Fruit fly (Drosophila melanogaster) whole organism, embryonic: ENCODE data around the gene CG15337.
A peak's percentile ranks its signal among the peaks of the same experiment; 100 is the strongest.

Experiments used
- B-H2 ChIP-seq: fragments of 200-800 bp; sonication (Bioruptor generic); optimal IDR thresholded peaks from 2 replicates; lab custom pipeline; 2018; ENCODE audit warnings: missing biosample characterization, mild to moderate bottlenecking, missing genetic modification characterization
- Bdp1 ChIP-seq: fragments of 200-800 bp; sonication (Bioruptor generic); optimal IDR thresholded peaks from 3 replicates; lab custom pipeline; 2016; ENCODE audit warnings: missing biosample characterization, missing genetic modification characterization
- Bgb ChIP-seq: fragments of 200-800 bp; sonication (Bioruptor generic); IDR thresholded peaks from 2 replicates; pipeline ENCODE4 v1.3.6; 2022; ENCODE audit warnings: missing biosample characterization, missing genetic modification characterization; ENCODE audit not compliant: partially characterized antibody
- CG10543 ChIP-seq: fragments of 200-800 bp; sonication (Bioruptor generic); optimal IDR thresholded peaks from 3 replicates; lab custom pipeline; 2017; ENCODE audit warnings: missing biosample characterization, mild to moderate bottlenecking, missing genetic modification characterization, moderate library complexity
- CG10565 ChIP-seq: fragments of 200-800 bp; sonication (Bioruptor generic); optimal IDR thresholded peaks from 3 replicates; lab custom pipeline; 2016; ENCODE audit warnings: missing biosample characterization, mild to moderate bottlenecking, missing genetic modification characterization
- CG11456 ChIP-seq: fragments of 200-800 bp; sonication (Bioruptor generic); IDR thresholded peaks from 3 replicates; pipeline ENCODE4 v1.3.6; 2022; ENCODE audit warnings: missing biosample characterization, missing genetic modification characterization
- CG11504 ChIP-seq: fragments of 200-800 bp; sonication (Bioruptor generic); optimal IDR thresholded peaks from 3 replicates; lab custom pipeline; 2019; ENCODE audit warnings: missing biosample characterization, mild to moderate bottlenecking, missing genetic modification characterization, moderate library complexity
- CG11723 ChIP-seq: fragments of 200-800 bp; sonication (Bioruptor generic); optimal IDR thresholded peaks from 2 replicates; lab custom pipeline; 2017; ENCODE audit warnings: missing biosample characterization, mild to moderate bottlenecking, missing genetic modification characterization
- CG12299 ChIP-seq: fragments of 200-800 bp; sonication (Bioruptor generic); optimal IDR thresholded peaks from 2 replicates; lab custom pipeline; 2018; ENCODE audit warnings: missing biosample characterization, mild to moderate bottlenecking, missing genetic modification characterization
- CG13424 ChIP-seq: fragments of 200-800 bp; sonication (Bioruptor generic); optimal IDR thresholded peaks from 2 replicates; lab custom pipeline; 2019; ENCODE audit warnings: missing biosample characterization, mild to moderate bottlenecking, missing genetic modification characterization, moderate library complexity
- CG13894 ChIP-seq: fragments of 200-800 bp; sonication (Bioruptor generic); optimal IDR thresholded peaks from 3 replicates; lab custom pipeline; 2018; ENCODE audit warnings: missing biosample characterization, mild to moderate bottlenecking, missing genetic modification characterization, moderate library complexity
- CG14014 ChIP-seq: fragments of 200-800 bp; sonication (Bioruptor generic); IDR thresholded peaks from 2 replicates; pipeline ENCODE4 v1.3.6; 2022; ENCODE audit warnings: missing biosample characterization, missing genetic modification characterization
- CG15073 ChIP-seq: fragments of 200-800 bp; sonication (Bioruptor generic); optimal IDR thresholded peaks from 2 replicates; lab custom pipeline; 2016; ENCODE audit warnings: missing biosample characterization, missing genetic modification characterization
- CG15601 ChIP-seq: fragments of 200-800 bp; sonication (Bioruptor generic); optimal IDR thresholded peaks from 3 replicates; lab custom pipeline; 2019; ENCODE audit warnings: missing biosample characterization, mild to moderate bottlenecking, missing genetic modification characterization, moderate library complexity
- CG18619 ChIP-seq: fragments of 200-800 bp; sonication (Bioruptor generic); optimal IDR thresholded peaks from 3 replicates; lab custom pipeline; 2017; ENCODE audit warnings: missing biosample characterization, mild to moderate bottlenecking, missing genetic modification characterization
- CG30403 ChIP-seq: fragments of 200-800 bp; sonication (Bioruptor generic); optimal IDR thresholded peaks from 3 replicates; lab custom pipeline; 2016; ENCODE audit warnings: missing biosample characterization, missing genetic modification characterization
- CG3065 ChIP-seq: fragments of 200-800 bp; sonication (Bioruptor generic); optimal IDR thresholded peaks from 2 replicates; lab custom pipeline; 2016; ENCODE audit warnings: missing biosample characterization, missing genetic modification characterization
- CG34224 ChIP-seq: fragments of 200-800 bp; sonication (Bioruptor generic); IDR thresholded peaks from 3 replicates; pipeline ENCODE4 v1.3.6; 2022; ENCODE audit warnings: missing biosample characterization, missing genetic modification characterization; ENCODE audit not compliant: partially characterized antibody
- CG7556 ChIP-seq: fragments of 200-800 bp; sonication (Bioruptor generic); optimal IDR thresholded peaks from 2 replicates; lab custom pipeline; 2017; ENCODE audit warnings: missing biosample characterization, mild to moderate bottlenecking, missing genetic modification characterization
- CG8290 ChIP-seq, 3 experiments: fragments of 200-800 bp; sonication (Bioruptor generic); optimal IDR thresholded peaks; 2 replicates each; lab custom pipeline; 2016 to 2019; ENCODE audit warnings: missing biosample characterization in 3 of 3, missing genetic modification characterization in 3 of 3, mild to moderate bottlenecking in 2 of 3, moderate library complexity in 1 of 3
- CG9609 ChIP-seq: fragments of 200-800 bp; sonication (Bioruptor generic); optimal IDR thresholded peaks from 3 replicates; lab custom pipeline; 2016; ENCODE audit warnings: missing biosample characterization, missing genetic modification characterization
- Dbx ChIP-seq: fragments of 200-800 bp; sonication (Bioruptor generic); IDR thresholded peaks from 3 replicates; pipeline ENCODE4 v1.3.6; 2022; ENCODE audit warnings: missing biosample characterization, missing genetic modification characterization
- Dip3 ChIP-seq: fragments of 200-800 bp; sonication (Bioruptor generic); optimal IDR thresholded peaks from 3 replicates; lab custom pipeline; 2016; ENCODE audit warnings: missing biosample characterization, missing genetic modification characterization
- HLH3B ChIP-seq: fragments of 200-800 bp; sonication (Bioruptor generic); IDR thresholded peaks from 2 replicates; pipeline ENCODE4 v1.3.6; 2022; ENCODE audit warnings: missing biosample characterization, missing genetic modification characterization
- Hmr ChIP-seq: fragments of 200-800 bp; sonication (Bioruptor generic); optimal IDR thresholded peaks from 3 replicates; lab custom pipeline; 2017; ENCODE audit warnings: mild to moderate bottlenecking, missing biosample characterization, missing genetic modification reagents, missing genetic modification characterization
- Hr51 ChIP-seq, 2 experiments: fragments of 200-800 bp; sonication (Bioruptor generic); optimal IDR thresholded peaks; 2 replicates in 1 of 2; 3 replicates in 1 of 2; lab custom pipeline; 2016 to 2018; ENCODE audit warnings: missing biosample characterization in 2 of 2, missing genetic modification characterization in 2 of 2, mild to moderate bottlenecking in 1 of 2, moderate library complexity in 1 of 2
- Hsf ChIP-seq: fragments of 200-800 bp; sonication (Bioruptor generic); optimal IDR thresholded peaks from 3 replicates; lab custom pipeline; 2016; ENCODE audit warnings: missing biosample characterization, missing genetic modification characterization
- MBD-R2 ChIP-seq: fragments of 200-800 bp; sonication (Bioruptor generic); IDR thresholded peaks from 2 replicates; pipeline ENCODE4 v1.3.6; 2022; ENCODE audit warnings: missing biosample characterization, missing genetic modification characterization
- Oli ChIP-seq: fragments of 200-800 bp; sonication (Bioruptor generic); optimal IDR thresholded peaks from 2 replicates; lab custom pipeline; 2018; ENCODE audit warnings: missing biosample characterization, mild to moderate bottlenecking, missing genetic modification characterization, moderate library complexity
- PHDP ChIP-seq: fragments of 200-800 bp; sonication (Bioruptor generic); optimal IDR thresholded peaks from 3 replicates; lab custom pipeline; 2018; ENCODE audit warnings: missing biosample characterization, mild to moderate bottlenecking, missing genetic modification characterization, moderate library complexity
- Rfx ChIP-seq: fragments of 200-800 bp; sonication (Bioruptor generic); IDR thresholded peaks from 2 replicates; pipeline ENCODE4 v1.3.6; 2022; ENCODE audit warnings: missing biosample characterization, missing genetic modification characterization
- Rx ChIP-seq: fragments of 200-800 bp; sonication (Bioruptor generic); IDR thresholded peaks from 2 replicates; pipeline ENCODE4 v1.3.6; 2022; ENCODE audit warnings: missing biosample characterization, missing genetic modification characterization
- TFAM ChIP-seq: fragments of 200-800 bp; sonication (Bioruptor generic); optimal IDR thresholded peaks from 2 replicates; lab custom pipeline; 2017; ENCODE audit warnings: missing biosample characterization, missing genetic modification characterization, inconsistent platforms
- crp ChIP-seq, 2 experiments: fragments of 200-800 bp; sonication (Bioruptor generic); optimal IDR thresholded peaks; 2 replicates in 1 of 2; 3 replicates in 1 of 2; lab custom pipeline; 2017; ENCODE audit warnings: missing biosample characterization in 2 of 2, missing genetic modification characterization in 2 of 2, mild to moderate bottlenecking in 1 of 2, moderate library complexity in 1 of 2
- dysf ChIP-seq: fragments of 200-800 bp; sonication (Bioruptor generic); IDR thresholded peaks from 3 replicates; pipeline ENCODE4 v1.3.6; 2022; ENCODE audit warnings: missing biosample characterization, missing genetic modification characterization
- ewg ChIP-seq: fragments of 200-800 bp; sonication (Bioruptor generic); optimal IDR thresholded peaks from 3 replicates; lab custom pipeline; 2017; ENCODE audit warnings: mild to moderate bottlenecking, missing biosample characterization, missing genetic modification reagents, missing genetic modification characterization
- gfzf ChIP-seq: fragments of 200-800 bp; sonication (Bioruptor generic); optimal IDR thresholded peaks from 2 replicates; lab custom pipeline; 2016; ENCODE audit warnings: missing biosample characterization, mild to moderate bottlenecking, missing genetic modification characterization, moderate library complexity
- gsb ChIP-seq: fragments of 200-800 bp; sonication (Bioruptor generic); IDR thresholded peaks from 2 replicates; pipeline ENCODE4 v1.3.6; 2022; ENCODE audit warnings: missing biosample characterization, missing genetic modification characterization
- gsb-n ChIP-seq: fragments of 200-800 bp; sonication (Bioruptor generic); optimal IDR thresholded peaks from 3 replicates; lab custom pipeline; 2018; ENCODE audit warnings: missing biosample characterization, mild to moderate bottlenecking, missing genetic modification characterization
- kah ChIP-seq: fragments of 200-800 bp; sonication (Bioruptor generic); optimal IDR thresholded peaks from 2 replicates; lab custom pipeline; 2018; ENCODE audit warnings: missing biosample characterization, mild to moderate bottlenecking, missing genetic modification characterization
- knrl ChIP-seq: fragments of 200-800 bp; sonication (Bioruptor generic); IDR thresholded peaks from 3 replicates; pipeline ENCODE4 v1.3.6; 2022; ENCODE audit warnings: missing biosample characterization, missing genetic modification characterization; ENCODE audit not compliant: partially characterized antibody
- lilli ChIP-seq: fragments of 200-800 bp; sonication (Bioruptor generic); optimal IDR thresholded peaks from 3 replicates; lab custom pipeline; 2016; ENCODE audit warnings: missing biosample characterization, missing genetic modification characterization
- luna ChIP-seq: fragments of 200-800 bp; sonication (Bioruptor generic); optimal IDR thresholded peaks from 2 replicates; lab custom pipeline; 2016; ENCODE audit warnings: missing biosample characterization, missing genetic modification characterization
- nau ChIP-seq: fragments of 200-800 bp; sonication (Bioruptor generic); optimal IDR thresholded peaks from 3 replicates; lab custom pipeline; 2017; ENCODE audit warnings: missing biosample characterization, mild to moderate bottlenecking, missing genetic modification characterization, missing genetic modification reagents
- nom ChIP-seq: fragments of 200-800 bp; sonication (Bioruptor generic); optimal IDR thresholded peaks from 2 replicates; lab custom pipeline; 2017; ENCODE audit warnings: missing biosample characterization, missing genetic modification characterization, mild to moderate bottlenecking, moderate library complexity, missing genetic modification reagents
- odd ChIP-seq: fragments of 200-800 bp; sonication (Bioruptor generic); optimal IDR thresholded peaks from 2 replicates; lab custom pipeline; 2017; ENCODE audit warnings: missing biosample characterization, mild to moderate bottlenecking, missing genetic modification characterization
- slp2 ChIP-seq: fragments of 200-800 bp; sonication (Bioruptor generic); optimal IDR thresholded peaks from 2 replicates; lab custom pipeline; 2016; ENCODE audit warnings: missing biosample characterization, missing genetic modification characterization
- sr ChIP-seq: fragments of 200-800 bp; sonication (Bioruptor generic); IDR thresholded peaks from 3 replicates; pipeline ENCODE4 v1.3.6; 2022; ENCODE audit warnings: missing biosample characterization, missing genetic modification characterization

Gene CG15337

DNA sequence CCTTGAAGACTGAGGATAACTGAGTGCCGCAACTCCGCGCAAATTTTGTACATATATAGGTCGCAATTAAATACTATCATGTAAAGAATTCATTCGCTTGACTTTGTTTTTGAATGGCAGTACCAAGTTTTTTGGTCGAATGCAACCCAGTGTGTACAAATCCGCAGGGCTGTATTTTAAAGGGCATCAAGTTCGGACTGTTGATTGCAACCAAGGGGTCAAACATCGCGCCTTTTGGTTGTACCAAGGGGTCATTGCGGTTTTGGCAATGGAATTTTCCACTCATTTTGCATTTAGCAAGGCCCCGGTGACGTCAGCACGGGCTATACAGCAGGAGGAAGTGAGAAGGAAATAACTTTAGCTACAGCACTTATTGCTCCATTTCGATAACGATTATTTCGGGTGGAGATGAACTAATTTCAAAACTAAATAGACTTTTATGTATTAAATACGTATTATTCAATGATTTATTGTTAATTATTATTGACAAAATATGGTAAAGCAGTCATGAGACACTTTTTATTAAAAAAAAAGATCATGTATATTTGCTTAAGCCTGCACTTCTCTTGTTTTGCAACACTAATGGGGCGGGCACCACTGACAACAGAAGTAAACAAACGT, 28.1 kb upstream of the CG15337 start, which contains the start of gene CG10958 (continued):
- TF ChIP-seq knrl (GFP tag; lab: Robert Waterston, UW) (no peak), kah (no peak), CG13424 (tag; lab: Kevin White, UChicago) (peak; percentile 47), ewg (GFP tag; lab: Kevin White, UChicago) (no peak), CG15601 (tag; lab: Kevin White, UChicago) (peak; percentile 18), nau (GFP tag; lab: Kevin White, UChicago) (no peak), dysf (GFP tag; lab: Robert Waterston, UW) (peak; percentile 37; the same call in 2 of the 3 replicates), MBD-R2 (GFP tag; lab: Robert Waterston, UW) (peak; percentile 73), Oli (tag; lab: Kevin White, UChicago) (peak; percentile 27), crp (GFP tag; optimal IDR thresholded peaks at IDR 0.05; lab: Kevin White, UChicago) (peak in 1 of 2 experiments; percentile 23), CG7556 (peak; percentile 64), Rx (GFP tag; lab: Robert Waterston, UW) (0 out of 2 replicates have a peak, but pooled peaks have one; percentile 30), CG18619 (GFP tag; lab: Kevin White, UChicago) (peak; percentile 9), slp2 (GFP tag; lab: Kevin White, UChicago) (no peak), Bgb (no peak), Rfx (GFP tag; lab: Robert Waterston, UW) (peak; percentile 66), Dip3 (GFP tag; lab: Kevin White, UChicago) (peak; percentile 19), CG11456 (GFP tag; lab: Robert Waterston, UW) (peak; percentile 52; the same call in 1 of the 3 replicates), B-H2 (GFP tag; lab: Kevin White, UChicago) (no peak), CG8290 (GFP tag; optimal IDR thresholded peaks at IDR 0.05; lab: Kevin White, UChicago) (peak; percentile 28), CG8290 (tag; optimal IDR thresholded peaks at IDR 0.05; lab: Kevin White, UChicago) (no peak), CG3065 (GFP tag; lab: Kevin White, UChicago) (peak; percentile 36), CG34224 (no peak), CG14014 (GFP tag; lab: Robert Waterston, UW) (no peak; the same call in 1 of the 2 replicates), HLH3B (GFP tag; lab: Robert Waterston, UW) (0 out of 2 replicates have a peak, but pooled peaks have one; percentile 22), TFAM (GFP tag; lab: Kevin White, UChicago) (no peak), gsb-n (tag; lab: Kevin White, UChicago) (peak; percentile 54), gfzf (no peak), nom (GFP tag; lab: Kevin White, UChicago) (peak; percentile 37), lilli (peak; percentile 75), Hsf (GFP tag; lab: Kevin White, UChicago) (peak; percentile 47), CG12299 (tag; lab: Kevin White, UChicago) (peak; percentile 46), Hr51 (GFP tag; optimal IDR thresholded peaks at IDR 0.05; lab: Kevin White, UChicago) (peak in 1 of 2 experiments; percentile 60), sr (GFP tag; lab: Robert Waterston, UW) (no peak), CG11504 (tag; lab: Kevin White, UChicago) (no peak), CG9609 (peak; percentile 4), CG10543 (GFP tag; lab: Kevin White, UChicago) (peak; percentile 60), CG11723 (peak; percentile 11), CG30403 (GFP tag; lab: Kevin White, UChicago) (peak; percentile 70), Dbx (GFP tag; lab: Robert Waterston, UW) (peak; percentile 60; the same call in 1 of the 3 replicates), odd (GFP tag; lab: Kevin White, UChicago) (peak; percentile 14), Hmr (peak; percentile 56), PHDP (peak; percentile 64), CG13894 (peak; percentile 23), CG15073 (GFP tag; lab: Kevin White, UChicago) (no peak), CG10565 (no peak), Bdp1 (no peak), gsb (GFP tag; lab: Robert Waterston, UW) (no peak), luna (no peak)
